Worm (Caenorhabditis elegans): ENCODE data around the gene cyp-14A5.

The cyp-14A5 gene

DNA sequence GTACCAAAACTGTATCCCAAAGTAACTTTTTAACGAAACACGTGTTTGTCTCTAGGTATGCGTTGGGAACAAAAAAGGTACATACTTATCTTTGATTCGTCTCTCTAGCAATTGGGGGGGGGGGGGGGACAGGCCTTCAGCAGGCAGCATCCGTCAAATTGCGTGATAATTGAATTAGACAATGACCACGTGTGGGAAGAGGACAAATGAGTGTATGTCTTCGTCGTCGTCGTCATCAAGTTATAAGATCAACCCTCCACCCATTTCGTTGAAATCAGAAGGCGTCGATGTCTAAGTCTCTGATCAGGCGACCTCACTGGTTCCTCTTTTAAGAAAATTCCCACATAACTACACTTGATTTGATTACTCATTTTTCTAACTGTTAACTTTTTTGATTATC, 12.4 kb downstream of the cyp-14A5 start, which contains the start of gene F08F3.4:
Gene F08F3.4, plus strand, starts transcription at position 277 of the 400 bp plus-strand sequence.
- TF ChIP-seq nfyb-1 (GFP tag; IDR thresholded peaks at IDR 0.05) (peak; percentile 46; the same call in 1 of the 2 replicates), dpff-1 (tag; optimal IDR thresholded peaks at IDR 0.05) (no peak), sdz-38 (tag; optimal IDR thresholded peaks at IDR 0.05) (no peak), cebp-1 (GFP tag; IDR thresholded peaks at IDR 0.05) (no peak), cebp-1 (tag; optimal IDR thresholded peaks at IDR 0.05) (peak; percentile 35), mes-4 (tag; optimal IDR thresholded peaks at IDR 0.05) (no peak), atf-7 (tag; optimal IDR thresholded peaks at IDR 0.05) (peak; percentile 5), mcd-1 (GFP tag; IDR thresholded peaks at IDR 0.05) (no peak), chd-7 (tag; optimal IDR thresholded peaks at IDR 0.05) (peak; percentile 17), gei-17 (GFP tag; optimal IDR thresholded peaks at IDR 0.05) (no peak), egrh-3 (GFP tag; IDR thresholded peaks at IDR 0.05) (no peak), ztf-26 (tag; optimal IDR thresholded peaks at IDR 0.05) (peak; percentile 93), ekl-4 (GFP tag; IDR thresholded peaks at IDR 0.05) (no peak), B0261.1 (tag; optimal IDR thresholded peaks at IDR 0.05) (no peak), nhr-27 (tag; optimal IDR thresholded peaks at IDR 0.05) (no peak), Y79H2A.3 (GFP tag; conservative IDR thresholded peaks at IDR 0.05) (no peak), somi-1 (GFP tag; optimal IDR thresholded peaks at IDR 0.05) (peak; percentile 91), snpc-1.3 (tag; optimal IDR thresholded peaks at IDR 0.05; ENCODE audit: insufficient read depth) (no peak), zim-3 (tag; optimal IDR thresholded peaks at IDR 0.05) (no peak), lin-26 (GFP tag; IDR thresholded peaks at IDR 0.05) (peak; percentile 55; the same call in 1 of the 2 replicates), B0336.3 (GFP tag; IDR thresholded peaks at IDR 0.05) (0 out of 2 replicates have a peak, but pooled peaks have one; percentile 20), C06A6.2 (GFP tag; conservative IDR thresholded peaks at IDR 0.05) (peak; percentile 51; the same call in 1 of the 2 replicates), nfya-2 (GFP tag; IDR thresholded peaks at IDR 0.05) (no peak), nhr-80 (tag; optimal IDR thresholded peaks at IDR 0.05) (no peak), lin-40 (tag; optimal IDR thresholded peaks at IDR 0.05) (peak; percentile 25), K11D2.4 (GFP tag; IDR thresholded peaks at IDR 0.05) (0 out of 2 replicates have a peak, but pooled peaks have one; percentile 37)

DNA sequence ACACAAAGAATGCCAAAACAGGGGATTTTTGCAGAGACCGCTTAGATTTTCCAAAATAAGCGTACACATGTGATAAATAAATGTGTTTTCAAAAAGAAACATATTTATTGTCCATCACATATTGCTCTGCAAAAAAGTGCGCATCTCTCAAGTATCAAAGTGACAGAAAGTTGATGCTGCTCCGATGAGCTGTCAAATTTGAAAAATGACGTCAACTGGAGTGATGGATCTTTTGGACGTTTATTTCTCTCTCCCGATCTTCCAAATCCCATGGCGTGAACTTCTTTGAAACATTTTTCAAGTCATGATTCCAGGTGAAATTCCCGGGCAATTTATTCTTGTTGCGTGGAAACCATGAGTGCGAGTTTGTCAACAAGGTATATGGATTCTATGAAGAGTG, 14.2 kb downstream of the cyp-14A5 start:
- no peak for TF ChIP-seq T07F8.4 (tag; optimal IDR thresholded peaks at IDR 0.05)
- TF ChIP-seq Y67H2A.10 (GFP tag; conservative IDR thresholded peaks at IDR 0.05): no peak
- TF ChIP-seq zfh-2 (GFP tag; conservative IDR thresholded peaks at IDR 0.05): no peak
- TF ChIP-seq K12H6.12 (tag; optimal IDR thresholded peaks at IDR 0.05): peak; percentile 10
- no peak for TF ChIP-seq rpc-1 (optimal IDR thresholded peaks at IDR 0.05)
- TF ChIP-seq rpc-1 (tag; optimal IDR thresholded peaks at IDR 0.05): no peak
- no peak for TF ChIP-seq mes-4 (tag; optimal IDR thresholded peaks at IDR 0.05)

DNA sequence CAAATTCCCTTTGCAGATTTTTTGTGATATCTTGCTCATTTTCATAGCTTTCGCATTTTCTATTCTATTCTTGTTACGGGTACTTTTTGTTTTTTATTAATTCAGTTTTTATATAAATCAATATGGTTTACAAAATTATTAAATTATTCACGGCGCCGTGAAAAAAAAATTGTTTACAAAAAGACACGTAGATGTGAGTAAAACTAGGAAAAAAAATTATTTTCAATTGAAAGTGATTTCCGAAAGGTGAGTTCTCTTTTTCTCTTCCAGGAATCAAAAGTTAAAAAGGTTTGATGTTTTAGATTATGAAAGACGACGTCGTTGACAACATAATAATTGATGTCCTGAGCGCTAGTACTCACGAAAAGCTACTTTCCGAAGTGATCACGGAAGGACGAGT, 14.9 kb downstream of the cyp-14A5 start, which contains the start of gene C25A6.1:
Gene C25A6.1, plus strand, starts transcription at position 301 of the 400 bp plus-strand sequence.
- TF ChIP-seq ccch-3 (GFP tag; optimal IDR thresholded peaks at IDR 0.05) (no peak), unc-62 (GFP tag; optimal IDR thresholded peaks at IDR 0.05) (no peak), akir-1 (GFP tag; optimal IDR thresholded peaks at IDR 0.05) (no peak), D2030.7 (GFP tag; IDR thresholded peaks at IDR 0.05) (no peak), ceh-91 (GFP tag; IDR thresholded peaks at IDR 0.05) (no peak), nfya-1 (tag; optimal IDR thresholded peaks at IDR 0.05; ENCODE audit: borderline replicate concordance, insufficient read depth) (no peak), K12H6.12 (tag; optimal IDR thresholded peaks at IDR 0.05) (no peak), snpc-1.1 (tag; optimal IDR thresholded peaks at IDR 0.05; ENCODE audit: insufficient read depth) (no peak), aptf-2 (GFP tag; conservative IDR thresholded peaks at IDR 0.05) (no peak), nhr-90 (tag; optimal IDR thresholded peaks at IDR 0.05) (no peak), hrde-1 (tag; optimal IDR thresholded peaks at IDR 0.05; ENCODE audit: borderline replicate concordance) (no peak), F55B11.4 (tag; optimal IDR thresholded peaks at IDR 0.05; ENCODE audit: borderline replicate concordance, insufficient read depth) (no peak), nfya-2 (GFP tag; IDR thresholded peaks at IDR 0.05) (no peak)
